Fruit fly (Drosophila melanogaster) whole organism, embryonic: ENCODE results near the gene Trax.

Experiments used
- Asciz ChIP-seq: fragments of 200-800 bp; sonication (Bioruptor generic); optimal IDR thresholded peaks from 2 replicates; lab custom pipeline; 2017; ENCODE audit warnings: missing biosample characterization, mild to moderate bottlenecking, missing genetic modification characterization, missing genetic modification reagents
- CG10267 ChIP-seq: fragments of 200-800 bp; sonication (Bioruptor generic); optimal IDR thresholded peaks from 2 replicates; lab custom pipeline; 2018; ENCODE audit warnings: missing biosample characterization, mild to moderate bottlenecking, missing genetic modification characterization, moderate library complexity
- CG11247 ChIP-seq: fragments of 200-800 bp; sonication (Bioruptor generic); IDR thresholded peaks from 2 replicates; pipeline ENCODE4 v1.3.6; 2022; ENCODE audit warnings: missing biosample characterization, missing genetic modification characterization
- CG12659 ChIP-seq: fragments of 200-800 bp; sonication (Bioruptor generic); optimal IDR thresholded peaks from 3 replicates; lab custom pipeline; 2017; ENCODE audit warnings: mild to moderate bottlenecking, missing biosample characterization, missing genetic modification reagents, missing genetic modification characterization
- CG13424 ChIP-seq: fragments of 200-800 bp; sonication (Bioruptor generic); optimal IDR thresholded peaks from 2 replicates; lab custom pipeline; 2019; ENCODE audit warnings: missing biosample characterization, mild to moderate bottlenecking, missing genetic modification characterization, moderate library complexity
- CG13894 ChIP-seq: fragments of 200-800 bp; sonication (Bioruptor generic); optimal IDR thresholded peaks from 3 replicates; lab custom pipeline; 2018; ENCODE audit warnings: missing biosample characterization, mild to moderate bottlenecking, missing genetic modification characterization, moderate library complexity
- CG1603 ChIP-seq: fragments of 200-800 bp; sonication (Bioruptor generic); optimal IDR thresholded peaks from 2 replicates; lab custom pipeline; 2019; ENCODE audit warnings: missing biosample characterization, mild to moderate bottlenecking, missing genetic modification characterization, moderate library complexity
- CG16813 ChIP-seq: fragments of 200-800 bp; sonication (Bioruptor generic); IDR thresholded peaks from 3 replicates; pipeline ENCODE4 v1.3.6; 2022; ENCODE audit warnings: missing biosample characterization, missing genetic modification characterization; ENCODE audit not compliant: partially characterized antibody
- CG17186 ChIP-seq: fragments of 200-800 bp; sonication (Bioruptor generic); optimal IDR thresholded peaks from 3 replicates; lab custom pipeline; 2017; ENCODE audit warnings: missing biosample characterization, missing genetic modification reagents, missing genetic modification characterization
- CG17359 ChIP-seq: fragments of 200-800 bp; sonication (Bioruptor generic); optimal IDR thresholded peaks from 3 replicates; lab custom pipeline; 2018; ENCODE audit warnings: missing biosample characterization, mild to moderate bottlenecking, missing genetic modification characterization, moderate library complexity
- CG17385 ChIP-seq: fragments of 200-800 bp; sonication (Bioruptor generic); optimal IDR thresholded peaks from 3 replicates; lab custom pipeline; 2018; ENCODE audit warnings: missing biosample characterization, mild to moderate bottlenecking, missing genetic modification characterization
- CG17802 ChIP-seq: fragments of 200-800 bp; sonication (Bioruptor generic); optimal IDR thresholded peaks from 2 replicates; lab custom pipeline; 2018; ENCODE audit warnings: missing biosample characterization, mild to moderate bottlenecking, missing genetic modification characterization, moderate library complexity
- CG2199 ChIP-seq: fragments of 200-800 bp; sonication (Bioruptor generic); IDR thresholded peaks from 3 replicates; pipeline ENCODE4 v1.3.6; 2022; ENCODE audit warnings: missing biosample characterization, missing genetic modification characterization
- CG2712 ChIP-seq: fragments of 200-800 bp; optimal IDR thresholded peaks from 3 replicates; lab custom pipeline; 2019; ENCODE audit warnings: missing biosample characterization, mild to moderate bottlenecking, missing genetic modification characterization, moderate library complexity
- CG34376 ChIP-seq: fragments of 200-800 bp; sonication (Bioruptor generic); optimal IDR thresholded peaks from 2 replicates; lab custom pipeline; 2018; ENCODE audit warnings: missing biosample characterization, mild to moderate bottlenecking, missing genetic modification characterization
- CG6791 ChIP-seq: fragments of 200-800 bp; sonication (Bioruptor generic); IDR thresholded peaks from 3 replicates; pipeline ENCODE4 v1.3.6; 2022; ENCODE audit warnings: missing biosample characterization, missing genetic modification characterization; ENCODE audit not compliant: partially characterized antibody
- Dll ChIP-seq: fragments of 200-800 bp; sonication (Bioruptor generic); IDR thresholded peaks from 4 replicates; pipeline ENCODE4 v1.3.6; 2022; ENCODE audit warnings: missing biosample characterization, missing genetic modification characterization; ENCODE audit not compliant: partially characterized antibody
- Doc3 ChIP-seq: fragments of 200-800 bp; sonication (Bioruptor generic); IDR thresholded peaks from 3 replicates; pipeline ENCODE4 v1.3.6; 2022; ENCODE audit warnings: missing biosample characterization, missing genetic modification characterization; ENCODE audit not compliant: partially characterized antibody
- Dp ChIP-seq: fragments of 200-800 bp; sonication (Bioruptor generic); optimal IDR thresholded peaks from 2 replicates; lab custom pipeline; 2018; ENCODE audit warnings: missing biosample characterization, mild to moderate bottlenecking, missing genetic modification characterization, moderate library complexity
- E2f2 ChIP-seq: fragments of 200-800 bp; sonication (Bioruptor generic); IDR thresholded peaks from 2 replicates; pipeline ENCODE4 v1.3.6; 2022; ENCODE audit warnings: missing biosample characterization, missing genetic modification characterization
- Ets97D ChIP-seq: fragments of 200-800 bp; sonication (Bioruptor generic); optimal IDR thresholded peaks from 3 replicates; lab custom pipeline; 2016; ENCODE audit warnings: missing biosample characterization, missing genetic modification characterization
- MBD-R2 ChIP-seq: fragments of 200-800 bp; sonication (Bioruptor generic); IDR thresholded peaks from 2 replicates; pipeline ENCODE4 v1.3.6; 2022; ENCODE audit warnings: missing biosample characterization, missing genetic modification characterization
- MTF-1 ChIP-seq: fragments of 200-800 bp; sonication (Bioruptor generic); optimal IDR thresholded peaks from 2 replicates; lab custom pipeline; 2018; ENCODE audit warnings: missing biosample characterization, mild to moderate bottlenecking, missing genetic modification characterization, borderline replicate concordance
- Tbp ChIP-seq: fragments of >200 bp; optimal IDR thresholded peaks from 2 replicates; lab custom pipeline; 2018; ENCODE audit warnings: missing biosample characterization, missing genetic modification characterization
- Vsx1 ChIP-seq: fragments of 200-800 bp; sonication (Bioruptor generic); optimal IDR thresholded peaks from 2 replicates; lab custom pipeline; 2017; ENCODE audit warnings: missing biosample characterization, mild to moderate bottlenecking, missing genetic modification characterization, missing genetic modification reagents
- YL-1 ChIP-seq: fragments of 200-800 bp; sonication (Bioruptor generic); optimal IDR thresholded peaks from 3 replicates; lab custom pipeline; 2017; ENCODE audit warnings: missing biosample characterization, mild to moderate bottlenecking, missing genetic modification characterization
- abd-A ChIP-seq: fragments of 200-800 bp; sonication (Bioruptor generic); optimal IDR thresholded peaks from 3 replicates; lab custom pipeline; 2019; ENCODE audit warnings: missing biosample characterization, mild to moderate bottlenecking, missing genetic modification characterization, moderate library complexity
- caup ChIP-seq: fragments of 200-800 bp; sonication (Bioruptor generic); optimal IDR thresholded peaks from 3 replicates; lab custom pipeline; 2017; ENCODE audit warnings: missing biosample characterization, mild to moderate bottlenecking, missing genetic modification characterization, moderate library complexity; ENCODE audit not compliant: severe bottlenecking
- hb ChIP-seq: fragments of 200-800 bp; sonication (Bioruptor generic); IDR thresholded peaks from 3 replicates; pipeline ENCODE4 v1.3.6; 2022; ENCODE audit warnings: missing biosample characterization, missing genetic modification characterization; ENCODE audit not compliant: partially characterized antibody
- ind ChIP-seq: fragments of 200-800 bp; sonication (Bioruptor generic); optimal IDR thresholded peaks from 3 replicates; lab custom pipeline; 2016; ENCODE audit warnings: missing biosample characterization, missing genetic modification characterization
- lilli ChIP-seq: fragments of 200-800 bp; sonication (Bioruptor generic); optimal IDR thresholded peaks from 3 replicates; lab custom pipeline; 2016; ENCODE audit warnings: missing biosample characterization, missing genetic modification characterization
- mld ChIP-seq: fragments of 200-800 bp; sonication (Bioruptor generic); IDR thresholded peaks from 3 replicates; pipeline ENCODE4 v1.3.6; 2022; ENCODE audit warnings: missing biosample characterization, missing genetic modification characterization; ENCODE audit not compliant: partially characterized antibody
- onecut ChIP-seq: fragments of 200-800 bp; sonication (Bioruptor generic); IDR thresholded peaks from 2 replicates; pipeline ENCODE4 v1.3.6; 2022; ENCODE audit warnings: missing biosample characterization, missing genetic modification characterization
- sna ChIP-seq: fragments of 200-800 bp; sonication (Bioruptor generic); IDR thresholded peaks from 2 replicates; pipeline ENCODE4 v1.3.6; 2022; ENCODE audit warnings: missing biosample characterization, missing genetic modification characterization; ENCODE audit not compliant: partially characterized antibody
- sob ChIP-seq: fragments of 200-800 bp; sonication (Bioruptor generic); IDR thresholded peaks from 2 replicates; pipeline ENCODE4 v1.3.6; 2022; ENCODE audit warnings: missing biosample characterization, missing genetic modification characterization
- stwl ChIP-seq: fragments of 200-800 bp; sonication (Bioruptor generic); optimal IDR thresholded peaks from 3 replicates; lab custom pipeline; 2018; ENCODE audit warnings: missing biosample characterization, mild to moderate bottlenecking, missing genetic modification characterization, moderate library complexity
- tio ChIP-seq: fragments of 200-800 bp; sonication (Bioruptor generic); optimal IDR thresholded peaks from 2 replicates; lab custom pipeline; 2017; ENCODE audit warnings: missing biosample characterization, missing genetic modification characterization, inconsistent platforms
- tna ChIP-seq: fragments of 200-800 bp; sonication (Bioruptor generic); IDR thresholded peaks from 2 replicates; pipeline ENCODE4 v1.3.6; 2022; ENCODE audit warnings: missing biosample characterization, missing genetic modification characterization; ENCODE audit not compliant: partially characterized antibody
- vnd ChIP-seq: fragments of 200-800 bp; sonication (Bioruptor generic); IDR thresholded peaks from 3 replicates; pipeline ENCODE4 v1.3.6; 2022; ENCODE audit warnings: missing biosample characterization, missing genetic modification characterization; ENCODE audit not compliant: partially characterized antibody

The Trax gene

DNA sequence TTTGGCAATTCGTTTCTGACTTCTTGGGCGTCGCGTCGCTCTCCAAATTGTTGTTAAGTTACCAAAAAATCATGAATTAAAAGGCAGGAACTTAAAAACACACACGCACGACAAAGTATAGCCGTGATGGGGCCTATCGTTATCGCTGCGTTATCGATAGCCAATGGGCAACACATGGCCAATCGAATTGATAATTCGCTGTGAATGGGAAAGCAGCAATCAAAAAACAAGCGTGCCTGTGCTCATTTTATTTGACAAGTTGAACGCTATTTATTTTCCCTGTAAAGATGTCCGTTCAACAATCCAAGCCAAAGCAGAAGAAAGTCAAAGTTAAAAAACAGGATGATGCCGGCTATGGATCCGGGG, 15.5 kb upstream of the Trax start, which contains the start of the genes Surf4 and CG31301 (continued):
- TF ChIP-seq CG10267 (tag; lab: Kevin White, UChicago) = peak; percentile 12
- TF ChIP-seq abd-A (tag; lab: Kevin White, UChicago) = no peak
- TF ChIP-seq CG16813 (GFP tag; lab: Robert Waterston, UW) = peak; percentile 66
- TF ChIP-seq MTF-1 (GFP tag; lab: Kevin White, UChicago) = no peak
- peak; percentile 80 for TF ChIP-seq MBD-R2 (GFP tag; lab: Robert Waterston, UW)
- peak; percentile 9 for TF ChIP-seq CG2712
- no peak for TF ChIP-seq sob
- 0 out of 2 replicates have a peak, but pooled peaks have one; percentile 10 for TF ChIP-seq onecut
- TF ChIP-seq Ets97D = peak; percentile 71
- peak; percentile 72; the same call in 1 of the 3 replicates for TF ChIP-seq mld (GFP tag; lab: Robert Waterston, UW)
- peak; percentile 66 for TF ChIP-seq CG1603 (tag; lab: Kevin White, UChicago)
- no peak for TF ChIP-seq CG13424 (tag; lab: Kevin White, UChicago)
- peak; percentile 62 for TF ChIP-seq stwl (tag; lab: Kevin White, UChicago)
- TF ChIP-seq CG6791 (GFP tag; lab: Robert Waterston, UW) = peak; percentile 90
- peak; percentile 34 for TF ChIP-seq CG17385
- TF ChIP-seq E2f2 (GFP tag; lab: Robert Waterston, UW) = 0 out of 2 replicates have a peak, but pooled peaks have one; percentile 33
- TF ChIP-seq YL-1 = peak; percentile 61
- TF ChIP-seq CG17802 (tag; lab: Kevin White, UChicago) = no peak
- no peak for TF ChIP-seq tio
- peak; percentile 40; the same call in 1 of the 2 replicates for TF ChIP-seq sna (GFP tag; lab: Robert Waterston, UW)
- peak; percentile 32 for TF ChIP-seq CG34376 (GFP tag; lab: Kevin White, UChicago)
- TF ChIP-seq Dll (GFP tag; lab: Robert Waterston, UW) = peak; percentile 61; the same call in 3 of the 4 replicates
- TF ChIP-seq CG17186 (GFP tag; lab: Kevin White, UChicago) = peak; percentile 17
- 0 out of 3 replicates have a peak, but pooled peaks have one; percentile 19 for TF ChIP-seq CG2199 (GFP tag; lab: Robert Waterston, UW)
- TF ChIP-seq Doc3 = peak; percentile 53; the same call in 2 of the 3 replicates
- TF ChIP-seq Vsx1 = no peak
- TF ChIP-seq ind = no peak
- TF ChIP-seq Dp (GFP tag; lab: Kevin White, UChicago) = peak; percentile 35
- peak; percentile 34 for TF ChIP-seq CG12659 (GFP tag; lab: Kevin White, UChicago)
- TF ChIP-seq caup (GFP tag; lab: Kevin White, UChicago) = no peak
- peak; percentile 57; the same call in 2 of the 3 replicates for TF ChIP-seq vnd (GFP tag; lab: Robert Waterston, UW)
- TF ChIP-seq tna (GFP tag; lab: Robert Waterston, UW) = peak; percentile 85
- peak; percentile 5 for TF ChIP-seq lilli (GFP tag; lab: Kevin White, UChicago)
- TF ChIP-seq CG13894 (tag; lab: Kevin White, UChicago) = peak; percentile 6
- TF ChIP-seq Tbp (GFP tag; lab: Kevin White, UChicago) = no peak
- TF ChIP-seq Asciz = no peak
- TF ChIP-seq CG17359 (tag; lab: Kevin White, UChicago) = peak; percentile 6
- no peak for TF ChIP-seq CG11247 (GFP tag; lab: Robert Waterston, UW)
- TF ChIP-seq hb = peak; percentile 73
